Fruit fly (Drosophila melanogaster): ENCODE results near the gene Eaf6.

The Eaf6 gene

dm6 chr3L:5608128-5608527 is at the start of gene Eaf6:
Gene Eaf6 (minus strand): TSS chr3L:5608300.
- TF ChIP-seq EcR (GFP tag; optimal IDR thresholded peaks at IDR 0.05) (peak; percentile 13), CG13204 (GFP tag; optimal IDR thresholded peaks at IDR 0.05) (no peak)

- TF ChIP-seq Pif1B (GFP tag; optimal IDR thresholded peaks at IDR 0.05): no peak
- no peak for TF ChIP-seq EcR (GFP tag; optimal IDR thresholded peaks at IDR 0.05)
- TF ChIP-seq CG9948 (tag; optimal IDR thresholded peaks at IDR 0.05): no peak
- no peak for TF ChIP-seq rn (GFP tag; IDR thresholded peaks at IDR 0.05)
- no peak for TF ChIP-seq CG4496 (GFP tag; IDR thresholded peaks at IDR 0.05)
- no peak for TF ChIP-seq CG8159 (tag; optimal IDR thresholded peaks at IDR 0.05)
These were observed 49.3 kb upstream of the Eaf6 start, which contains the start of gene sif for dm6 chr3L:5657221-5657963. Gene sif (plus strand): TSS chr3L:5657913.

dm6 chr3L:5655751-5656276 is 47.7 kb upstream of the Eaf6 start:
- TF ChIP-seq CG17806 (tag; optimal IDR thresholded peaks at IDR 0.05): no peak
- TF ChIP-seq Pif1B (GFP tag; optimal IDR thresholded peaks at IDR 0.05): no peak
- no peak for TF ChIP-seq CG8301 (tag; optimal IDR thresholded peaks at IDR 0.05)
- no peak for TF ChIP-seq fd96Ca (GFP tag; IDR thresholded peaks at IDR 0.05)
- TF ChIP-seq CG9948 (tag; optimal IDR thresholded peaks at IDR 0.05): no peak
- no peak for TF ChIP-seq CG8159 (tag; optimal IDR thresholded peaks at IDR 0.05)
- no peak for TF ChIP-seq CG14655 (GFP tag; optimal IDR thresholded peaks at IDR 0.05)
- TF ChIP-seq CG34367 (tag; optimal IDR thresholded peaks at IDR 0.05): no peak
- no peak for TF ChIP-seq D1 (tag; optimal IDR thresholded peaks at IDR 0.05)
- TF ChIP-seq Pif1A (GFP tag; optimal IDR thresholded peaks at IDR 0.05): no peak
- TF ChIP-seq Snoo (tag; optimal IDR thresholded peaks at IDR 0.05): no peak
- no peak for TF ChIP-seq CG15710 (tag; optimal IDR thresholded peaks at IDR 0.05)
- TF ChIP-seq CG10348 (GFP tag; IDR thresholded peaks at IDR 0.05): no peak
- TF ChIP-seq CG32121 (GFP tag; IDR thresholded peaks at IDR 0.05): no peak
- TF ChIP-seq CG4496 (GFP tag; IDR thresholded peaks at IDR 0.05): no peak
- TF ChIP-seq rn (GFP tag; IDR thresholded peaks at IDR 0.05): no peak
- no peak for TF ChIP-seq gl (tag; optimal IDR thresholded peaks at IDR 0.05)
- no peak for TF ChIP-seq Ets98B (GFP tag; IDR thresholded peaks at IDR 0.05)

- no peak for TF ChIP-seq CG14655 (GFP tag; optimal IDR thresholded peaks at IDR 0.05)
- TF ChIP-seq Ets98B (GFP tag; IDR thresholded peaks at IDR 0.05): no peak
- no peak for TF ChIP-seq CG9948 (tag; optimal IDR thresholded peaks at IDR 0.05)
- no peak for TF ChIP-seq fd96Ca (GFP tag; IDR thresholded peaks at IDR 0.05)
- no peak for TF ChIP-seq D1 (tag; optimal IDR thresholded peaks at IDR 0.05)
- TF ChIP-seq gl (tag; optimal IDR thresholded peaks at IDR 0.05): no peak
These were observed 47.1 kb upstream of the Eaf6 start for dm6 chr3L:5654955-5655750.

dm6 chr3L:5654403-5654883 is 46.3 kb upstream of the Eaf6 start, which contains the start of gene lin-28:
Gene lin-28 (plus strand): TSS chr3L:5654681.
- TF ChIP-seq Snoo (tag; optimal IDR thresholded peaks at IDR 0.05) (no peak), CG12605 (GFP tag; IDR thresholded peaks at IDR 0.05) (no peak), CG17806 (tag; optimal IDR thresholded peaks at IDR 0.05) (no peak), CG4496 (GFP tag; IDR thresholded peaks at IDR 0.05) (no peak), EcR (GFP tag; optimal IDR thresholded peaks at IDR 0.05) (no peak), CG15710 (tag; optimal IDR thresholded peaks at IDR 0.05) (no peak), CG9948 (tag; optimal IDR thresholded peaks at IDR 0.05) (no peak), CG10348 (GFP tag; IDR thresholded peaks at IDR 0.05) (no peak), Pif1A (GFP tag; optimal IDR thresholded peaks at IDR 0.05) (no peak), CG32121 (GFP tag; IDR thresholded peaks at IDR 0.05) (no peak), rn (GFP tag; IDR thresholded peaks at IDR 0.05) (no peak), D1 (tag; optimal IDR thresholded peaks at IDR 0.05) (no peak), CG13204 (GFP tag; optimal IDR thresholded peaks at IDR 0.05) (no peak), CG8159 (tag; optimal IDR thresholded peaks at IDR 0.05) (no peak), Ets98B (GFP tag; IDR thresholded peaks at IDR 0.05) (no peak), fd96Ca (GFP tag; IDR thresholded peaks at IDR 0.05) (no peak), gl (tag; optimal IDR thresholded peaks at IDR 0.05) (no peak), CG34367 (tag; optimal IDR thresholded peaks at IDR 0.05) (no peak), CG14655 (GFP tag; optimal IDR thresholded peaks at IDR 0.05) (no peak)

- TF ChIP-seq CG4496 (GFP tag; IDR thresholded peaks at IDR 0.05) (no peak), CG12605 (GFP tag; IDR thresholded peaks at IDR 0.05) (no peak), gl (tag; optimal IDR thresholded peaks at IDR 0.05) (no peak), Pif1A (GFP tag; optimal IDR thresholded peaks at IDR 0.05) (no peak), EcR (GFP tag; optimal IDR thresholded peaks at IDR 0.05) (no peak), Pif1B (GFP tag; optimal IDR thresholded peaks at IDR 0.05) (no peak), Ets98B (GFP tag; IDR thresholded peaks at IDR 0.05) (no peak), CG8301 (tag; optimal IDR thresholded peaks at IDR 0.05) (no peak), CG9948 (tag; optimal IDR thresholded peaks at IDR 0.05) (no peak), Snoo (tag; optimal IDR thresholded peaks at IDR 0.05) (no peak), CG15710 (tag; optimal IDR thresholded peaks at IDR 0.05) (no peak), CG8159 (tag; optimal IDR thresholded peaks at IDR 0.05) (no peak), D1 (tag; optimal IDR thresholded peaks at IDR 0.05) (no peak), CG10348 (GFP tag; IDR thresholded peaks at IDR 0.05) (no peak), CG17806 (tag; optimal IDR thresholded peaks at IDR 0.05) (no peak), CG32121 (GFP tag; IDR thresholded peaks at IDR 0.05) (no peak), CG14655 (GFP tag; optimal IDR thresholded peaks at IDR 0.05) (no peak)
These were observed 35.6 kb upstream of the Eaf6 start for dm6 chr3L:5643733-5644132.
